Worm (Caenorhabditis elegans): ENCODE measurements around the gene C28D4.8.

- TF ChIP-seq sox-4 (tag; optimal IDR thresholded peaks at IDR 0.05) (no peak), nfya-1 (tag; optimal IDR thresholded peaks at IDR 0.05) (peak; percentile 77), unc-3 (GFP tag; conservative IDR thresholded peaks at IDR 0.05) (no peak), unc-3 (tag; optimal IDR thresholded peaks at IDR 0.05) (no peak), ama-1 (optimal IDR thresholded peaks at IDR 0.05) (no peak), sdc-2 (tag; optimal IDR thresholded peaks at IDR 0.05) (no peak), ceh-18 (tag; optimal IDR thresholded peaks at IDR 0.05) (peak; percentile 87), fkh-10 (GFP tag; optimal IDR thresholded peaks at IDR 0.05) (no peak), ceh-45 (GFP tag; IDR thresholded peaks at IDR 0.05) (no peak), hlh-6 (tag; optimal IDR thresholded peaks at IDR 0.05) (no peak), ceh-2 (tag; optimal IDR thresholded peaks at IDR 0.05) (no peak)
Measured at ce11 chrIV:9718396-9718795, 29.8 kb downstream of the C28D4.8 start.
